Fruit fly (Drosophila melanogaster): ENCODE results near the gene Sfp24Ba.
A peak's percentile ranks its signal among the peaks of the same experiment; 100 is the strongest.

Gene Sfp24Ba

dm6 chr2L:3703260-3703659, 34.9 kb upstream of the Sfp24Ba start, which contains the start of gene CG2816 (continued):
- peak; percentile 36 for TF ChIP-seq HmgD (GFP tag; optimal IDR thresholded peaks at IDR 0.05)
- TF ChIP-seq Atf3 (GFP tag; optimal IDR thresholded peaks at IDR 0.05) = peak; percentile 26
- peak; percentile 78 for TF ChIP-seq sens (GFP tag)
- TF ChIP-seq gro (GFP tag; optimal IDR thresholded peaks at IDR 0.05) = peak; percentile 96
- TF ChIP-seq PHDP (tag; optimal IDR thresholded peaks at IDR 0.05) = peak; percentile 74
- peak; percentile 27; the same call in 1 of the 3 replicates for TF ChIP-seq gce (GFP tag; IDR thresholded peaks at IDR 0.05)
- peak; percentile 6 for TF ChIP-seq CG30431 (GFP tag; optimal IDR thresholded peaks at IDR 0.05)
- peak; percentile 70 for TF ChIP-seq CrebB (tag; optimal IDR thresholded peaks at IDR 0.05)
- peak; percentile 81; the same call in 1 of the 2 replicates for TF ChIP-seq wdn (GFP tag; IDR thresholded peaks at IDR 0.05)
- TF ChIP-seq MBD-R2 (GFP tag; IDR thresholded peaks at IDR 0.05) = peak; percentile 18; the same call in 1 of the 2 replicates
- peak; percentile 16 for TF ChIP-seq repo (GFP tag; optimal IDR thresholded peaks at IDR 0.05)
- TF ChIP-seq Dbx (GFP tag; IDR thresholded peaks at IDR 0.05) = peak; percentile 70
- peak; percentile 60 to 68 for TF ChIP-seq Hr51 (GFP tag; optimal IDR thresholded peaks at IDR 0.05)
- peak; percentile 91 for TF ChIP-seq CG9817 (tag; optimal IDR thresholded peaks at IDR 0.05)
- TF ChIP-seq E2f1 (GFP tag; IDR thresholded peaks at IDR 0.05) = 0 out of 2 replicates have a peak, but pooled peaks have one; percentile 33
- TF ChIP-seq CG9876 (GFP tag; optimal IDR thresholded peaks at IDR 0.05) = peak; percentile 75
- TF ChIP-seq Meics (GFP tag; optimal IDR thresholded peaks at IDR 0.05) = peak; percentile 44
- TF ChIP-seq CG15514 (GFP tag; optimal IDR thresholded peaks at IDR 0.05) = peak; percentile 38
- no peak for TF ChIP-seq CG14965 (GFP tag; optimal IDR thresholded peaks at IDR 0.05; ENCODE audit: borderline replicate concordance)
- peak; percentile 84 for TF ChIP-seq her (GFP tag; optimal IDR thresholded peaks at IDR 0.05)
- peak; percentile 23 for TF ChIP-seq Sox102F (GFP tag; optimal IDR thresholded peaks at IDR 0.05)
- peak; percentile 84 for TF ChIP-seq maf-S (GFP tag; optimal IDR thresholded peaks at IDR 0.05)
- no peak for TF ChIP-seq Xrp1 (GFP tag; IDR thresholded peaks at IDR 0.05)
- peak; percentile 39; the same call in 1 of the 3 replicates for TF ChIP-seq ken (GFP tag; IDR thresholded peaks at IDR 0.05)
- peak; percentile 53 for TF ChIP-seq kay (GFP tag; optimal IDR thresholded peaks at IDR 0.05)
- peak; percentile 27 for TF ChIP-seq Xbp1 (GFP tag; optimal IDR thresholded peaks at IDR 0.05)
- peak; percentile 50 for TF ChIP-seq CG16863 (GFP tag; optimal IDR thresholded peaks at IDR 0.05)
- peak; percentile 86 for TF ChIP-seq lbe (GFP tag; optimal IDR thresholded peaks at IDR 0.05)
- TF ChIP-seq Atf6 (GFP tag; IDR thresholded peaks at IDR 0.05) = peak; percentile 68
- peak; percentile 51 for TF ChIP-seq caup (GFP tag; optimal IDR thresholded peaks at IDR 0.05; ENCODE audit: severe bottlenecking)
- no peak for TF ChIP-seq Eip74EF (GFP tag; optimal IDR thresholded peaks at IDR 0.05)
- TF ChIP-seq Dll (GFP tag; IDR thresholded peaks at IDR 0.05; ENCODE audit: partially characterized antibody) = no peak
- peak; percentile 18 for TF ChIP-seq CG17359 (tag; optimal IDR thresholded peaks at IDR 0.05)
- TF ChIP-seq schlank (tag; optimal IDR thresholded peaks at IDR 0.05) = peak; percentile 68
- TF ChIP-seq luna (GFP tag; optimal IDR thresholded peaks at IDR 0.05) = peak; percentile 80
- no peak for TF ChIP-seq wor (GFP tag; IDR thresholded peaks at IDR 0.05)
- TF ChIP-seq D19A (tag; optimal IDR thresholded peaks at IDR 0.05) = no peak
- TF ChIP-seq Gsc (GFP tag; IDR thresholded peaks at IDR 0.05) = no peak
- TF ChIP-seq CG15601 (tag; optimal IDR thresholded peaks at IDR 0.05) = peak; percentile 8
- TF ChIP-seq CG10366 (GFP tag; IDR thresholded peaks at IDR 0.05) = peak; percentile 49; the same call in 1 of the 2 replicates
- TF ChIP-seq CG10274 (GFP tag; optimal IDR thresholded peaks at IDR 0.05) = peak; percentile 88
- TF ChIP-seq rib (GFP tag; IDR thresholded peaks at IDR 0.05) = peak; percentile 94
- TF ChIP-seq CG12744 (GFP tag; optimal IDR thresholded peaks at IDR 0.05) = peak; percentile 24
- peak; percentile 80 for TF ChIP-seq CG30403 (GFP tag; optimal IDR thresholded peaks at IDR 0.05)
- TF ChIP-seq chinmo (GFP tag; IDR thresholded peaks at IDR 0.05; ENCODE audit: partially characterized antibody) = 0 out of 4 replicates have a peak, but pooled peaks have one; percentile 40
- TF ChIP-seq Awh (GFP tag; IDR thresholded peaks at IDR 0.05) = no peak
- peak; percentile 27 for TF ChIP-seq D19B (GFP tag; optimal IDR thresholded peaks at IDR 0.05)
- TF ChIP-seq shn (GFP tag; optimal IDR thresholded peaks at IDR 0.05) = peak; percentile 67
- TF ChIP-seq cato (GFP tag; optimal IDR thresholded peaks at IDR 0.05; ENCODE audit: borderline replicate concordance) = no peak
- TF ChIP-seq ham (GFP tag; IDR thresholded peaks at IDR 0.05) = peak; percentile 23; the same call in 1 of the 2 replicates
